Worm (Caenorhabditis elegans) whole organism, early embryonic: Measurements from ENCODE around the gene Y14H12B.2.

Source experiments
- F13C5.2 ChIP-seq: sonication (generic microtip); optimal IDR thresholded peaks from 2 replicates; lab custom pipeline; 2017; ENCODE audit warnings: mild to moderate bottlenecking, missing genetic modification characterization, inconsistent platforms, missing compliant biosample characterization
- aly-1 ChIP-seq: sonication (generic microtip); optimal IDR thresholded peaks from 2 replicates; lab custom pipeline; 2016; ENCODE audit warnings: missing genetic modification characterization, missing compliant biosample characterization
- ama-1 ChIP-seq: fragments of 150-350 bp; optimal IDR thresholded peaks from 2 replicates; lab custom pipeline; 2014
- ceh-13 ChIP-seq: fragments of 200-800 bp; sonication (Bioruptor generic); optimal IDR thresholded peaks from 2 replicates; lab custom pipeline; 2018; ENCODE audit warnings: mild to moderate bottlenecking, missing genetic modification characterization, missing compliant biosample characterization
- ceh-36 ChIP-seq: sonication (generic microtip); optimal IDR thresholded peaks from 2 replicates; lab custom pipeline; 2016; ENCODE audit warnings: missing genetic modification characterization, inconsistent platforms, missing compliant biosample characterization
- flt-1 ChIP-seq: fragments of 200-800 bp; sonication (Bioruptor generic); IDR thresholded peaks from 2 replicates; pipeline ENCODE4 v1.3.6; 2022; ENCODE audit warnings: missing genetic modification characterization, missing compliant biosample characterization
- hmbx-1 ChIP-seq: sonication (generic microtip); optimal IDR thresholded peaks from 2 replicates; lab custom pipeline; 2016; ENCODE audit warnings: mild to moderate bottlenecking, missing genetic modification characterization, missing compliant biosample characterization
- hnd-1 ChIP-seq: sonication (generic microtip); optimal IDR thresholded peaks from 2 replicates; lab custom pipeline; 2016; ENCODE audit warnings: missing genetic modification characterization, missing compliant biosample characterization
- pes-1 ChIP-seq: fragments of 200-800 bp; sonication (Bioruptor generic); IDR thresholded peaks from 2 replicates; pipeline ENCODE4 v1.3.6; 2022; ENCODE audit warnings: missing genetic modification reagents, missing genetic modification characterization, missing compliant biosample characterization
- scrt-1 ChIP-seq: fragments of 200-800 bp; sonication (Bioruptor generic); IDR thresholded peaks from 2 replicates; pipeline ENCODE4 v1.3.6; 2022; ENCODE audit warnings: missing genetic modification characterization, missing compliant biosample characterization
- sea-1 ChIP-seq: fragments of 200-800 bp; sonication (Bioruptor generic); conservative IDR thresholded peaks from 2 replicates; pipeline ENCODE4 v1.3.6; 2022; ENCODE audit warnings: missing genetic modification characterization, missing compliant biosample characterization
- tbx-37 ChIP-seq: fragments of 200-800 bp; sonication (Bioruptor generic); conservative IDR thresholded peaks from 2 replicates; pipeline ENCODE4 v1.3.6; 2022; ENCODE audit warnings: missing genetic modification reagents, missing genetic modification characterization, missing compliant biosample characterization

- TF ChIP-seq pes-1 (GFP tag; lab: Robert Waterston, UW): 0 out of 2 replicates have a peak, but pooled peaks have one; percentile 6
- no peak for TF ChIP-seq aly-1 (tag; lab: Kevin White, UChicago)
- TF ChIP-seq tbx-37 (GFP tag; lab: Robert Waterston, UW): no peak
- TF ChIP-seq ceh-36 (tag; lab: Kevin White, UChicago): no peak
- TF ChIP-seq sea-1 (GFP tag; lab: Robert Waterston, UW): no peak
- TF ChIP-seq ama-1 (lab: Kevin White, UChicago): no peak
- TF ChIP-seq scrt-1: no peak
- no peak for TF ChIP-seq hnd-1 (tag; lab: Kevin White, UChicago)
- TF ChIP-seq flt-1: no peak
- peak; percentile 3 for TF ChIP-seq F13C5.2 (tag; lab: Kevin White, UChicago)
- no peak for TF ChIP-seq hmbx-1 (tag; lab: Kevin White, UChicago)
- no peak for TF ChIP-seq ceh-13 (GFP tag; lab: Kevin White, UChicago)
Measured at ce11 chrII:3958673-3959299, 25.2 kb upstream of the Y14H12B.2 start.
